Worm (Caenorhabditis elegans) whole organism, young adult: ENCODE data around the gene srh-270.

Experiments
- D2030.7 ChIP-seq: fragments of 200-800 bp; sonication (Bioruptor generic); IDR thresholded peaks from 2 replicates; pipeline ENCODE4 v1.3.6; 2022; ENCODE audit warnings: missing genetic modification reagents, missing genetic modification characterization, missing compliant biosample characterization
- ekl-4 ChIP-seq: fragments of 200-800 bp; sonication (Bioruptor generic); IDR thresholded peaks from 2 replicates; pipeline ENCODE4 v1.3.6; 2022; ENCODE audit warnings: missing genetic modification reagents, missing genetic modification characterization, missing compliant biosample characterization
- ztf-22 ChIP-seq: fragments of 200-800 bp; sonication (Bioruptor generic); optimal IDR thresholded peaks from 2 replicates; lab custom pipeline; 2018; ENCODE audit warnings: mild to moderate bottlenecking, missing genetic modification characterization, moderate library complexity, missing compliant biosample characterization

DNA sequence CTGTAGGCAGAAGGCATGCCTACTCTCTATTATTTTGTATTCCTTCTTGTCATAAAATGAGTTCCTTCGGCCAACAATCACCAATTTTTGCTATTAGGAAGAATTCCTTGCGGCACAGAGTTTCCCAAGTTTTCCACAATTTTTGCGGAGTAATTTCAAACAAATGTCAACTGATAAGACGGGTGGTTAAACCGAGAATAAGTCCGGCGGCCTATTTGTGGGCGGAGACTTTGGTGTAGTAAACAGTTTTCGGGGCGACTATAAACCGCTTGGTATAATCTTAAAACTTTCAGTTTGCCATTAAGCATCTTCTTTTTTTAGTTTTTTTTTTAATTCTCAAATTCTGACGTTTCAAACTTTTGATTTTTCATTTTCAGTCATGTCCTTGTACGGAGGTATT is 19.6 kb upstream of the srh-270 start, which contains the start of gene ifc-1:
- TF ChIP-seq ekl-4 (GFP tag; lab: Robert Waterston, UW) = no peak
- TF ChIP-seq D2030.7 (GFP tag; lab: Robert Waterston, UW) = no peak
- TF ChIP-seq ztf-22 (GFP tag; lab: Kevin White, UChicago) = no peak
